Worm (Caenorhabditis elegans): ENCODE results near the gene nlp-49.

Gene nlp-49

ce11 chrX:5953174-5953573, 48.7 kb downstream of the nlp-49 start, which contains the start of the genes R07E4.5 and R07E4.3:
TSS of gene R07E4.5 (minus strand) at chrX:5953174.
TSS of gene R07E4.3 (plus strand) at chrX:5953458.
- TF ChIP-seq mep-1 (tag; optimal IDR thresholded peaks at IDR 0.05) (peak; percentile 81), hmg-1.1 (GFP tag; IDR thresholded peaks at IDR 0.05) (peak; percentile 72), daf-16 (GFP tag; optimal IDR thresholded peaks at IDR 0.05) (no peak), daf-16 (tag; optimal IDR thresholded peaks at IDR 0.05) (peak; percentile 45), nhr-28 (tag; optimal IDR thresholded peaks at IDR 0.05) (peak; percentile 57), dve-1 (tag; optimal IDR thresholded peaks at IDR 0.05; ENCODE audit: insufficient read depth) (peak; percentile 68), lsy-2 (tag; optimal IDR thresholded peaks at IDR 0.05) (peak in 1 of 2 experiments; percentile 83), nhr-6 (tag; optimal IDR thresholded peaks at IDR 0.05) (peak; percentile 58), hif-1 (tag; optimal IDR thresholded peaks at IDR 0.05) (peak in 1 of 2 experiments; percentile 22), unc-62 (GFP tag; optimal IDR thresholded peaks at IDR 0.05 in 1 of 2) (peak in 1 of 2 experiments; percentile 90), unc-62 (tag; optimal IDR thresholded peaks at IDR 0.05) (no peak), mxl-3 (GFP tag; optimal IDR thresholded peaks at IDR 0.05) (peak; percentile 2), lin-38 (GFP tag; IDR thresholded peaks at IDR 0.05) (peak; percentile 95), dpl-1 (GFP tag; optimal IDR thresholded peaks at IDR 0.05) (peak; percentile 65), daf-19 (GFP tag; conservative IDR thresholded peaks at IDR 0.05) (no peak), aha-1 (tag) (peak; percentile 89), Y5F2A.4 (GFP tag; optimal IDR thresholded peaks at IDR 0.05) (no peak), ama-1 (optimal IDR thresholded peaks at IDR 0.05) (no peak), ctbp-1 (GFP tag; IDR thresholded peaks at IDR 0.05) (no peak), nhr-111 (GFP tag; optimal IDR thresholded peaks at IDR 0.05) (no peak), php-3 (GFP tag; IDR thresholded peaks at IDR 0.05) (no peak), hlh-11 (tag; optimal IDR thresholded peaks at IDR 0.05) (no peak), dmd-6 (GFP tag; IDR thresholded peaks at IDR 0.05) (peak; percentile 23; the same call in 1 of the 2 replicates), nhr-77 (tag; optimal IDR thresholded peaks at IDR 0.05) (peak; percentile 66), nhr-237 (tag; optimal IDR thresholded peaks at IDR 0.05) (no peak), nhr-11 (tag; optimal IDR thresholded peaks at IDR 0.05) (peak; percentile 53), D1046.2 (GFP tag; IDR thresholded peaks at IDR 0.05) (0 out of 2 replicates have a peak, but pooled peaks have one; percentile 29), rbr-2 (tag; optimal IDR thresholded peaks at IDR 0.05) (peak; percentile 63), lin-13 (GFP tag; optimal IDR thresholded peaks at IDR 0.05) (peak; percentile 13), mdl-1 (tag; optimal IDR thresholded peaks at IDR 0.05) (peak in 1 of 2 experiments; percentile 6), ztf-7 (tag; optimal IDR thresholded peaks at IDR 0.05) (no peak), hlh-30 (tag; optimal IDR thresholded peaks at IDR 0.05; ENCODE audit: insufficient read depth) (peak; percentile 73)
